Fruit fly (Drosophila melanogaster): Measurements from ENCODE around the gene Cyp4d2.

dm6 chrX:2138417-2138816 is 37.4 kb upstream of the Cyp4d2 start:
- TF ChIP-seq h (optimal IDR thresholded peaks at IDR 0.05) = no peak
- no peak for TF ChIP-seq ttk (optimal IDR thresholded peaks at IDR 0.05)
- no peak for TF ChIP-seq psq (optimal IDR thresholded peaks at IDR 0.05)

Data from Kc167 (cell line).